Worm (Caenorhabditis elegans) whole organism, midembryonic: ENCODE data around the gene pals-18.

ENCODE experiments used
- klf-2 ChIP-seq: fragments of 200-800 bp; sonication (Bioruptor generic); conservative IDR thresholded peaks from 2 replicates; pipeline ENCODE4 v1.3.6; 2022; ENCODE audit warnings: missing genetic modification reagents, missing genetic modification characterization, missing compliant biosample characterization
- tab-1 ChIP-seq: fragments of 200-800 bp; sonication (Bioruptor generic); IDR thresholded peaks from 2 replicates; pipeline ENCODE4 v1.3.6; 2022; ENCODE audit warnings: missing genetic modification characterization, missing compliant biosample characterization

- no peak for TF ChIP-seq klf-2 (GFP tag; lab: Robert Waterston, UW)
- TF ChIP-seq tab-1 (GFP tag; lab: Robert Waterston, UW): no peak
These were observed 19.1 kb upstream of the pals-18 start, which contains the start of the genes fbxa-138 and Y82E9BR.5 for ce11 chrIII:1384092-1384491.
